Worm (Caenorhabditis elegans): ENCODE measurements around the gene jmjd-5.

DNA sequence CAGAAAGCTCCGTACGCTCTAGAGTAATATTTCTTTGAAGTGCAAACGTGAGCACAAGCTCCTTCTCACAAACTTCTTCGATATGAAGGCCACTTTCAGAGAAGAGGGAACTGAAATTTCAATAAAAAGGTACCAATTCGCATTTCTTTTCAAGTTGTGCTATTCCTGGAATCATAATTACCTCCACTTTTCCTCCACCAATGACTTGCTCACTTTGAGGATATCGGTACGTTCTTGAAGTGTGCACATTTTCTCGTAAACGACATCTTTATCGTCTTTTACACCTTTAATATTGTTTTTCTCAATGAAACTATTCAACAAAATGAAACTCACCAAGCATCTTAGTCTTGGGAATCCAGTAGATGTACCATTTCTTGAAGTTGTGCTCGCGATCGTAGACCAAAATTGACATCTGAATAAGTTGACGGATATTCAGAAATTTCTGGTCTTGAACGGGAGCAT, 8.0 kb upstream of the jmjd-5 start, which contains the start of gene scb-1:
- TF ChIP-seq lin-38 (GFP tag; IDR thresholded peaks at IDR 0.05): 0 out of 2 replicates have a peak, but pooled peaks have one; percentile 5
- TF ChIP-seq lsy-2 (tag; optimal IDR thresholded peaks at IDR 0.05): no peak
- no peak for TF ChIP-seq nhr-77 (tag; optimal IDR thresholded peaks at IDR 0.05)
- no peak for TF ChIP-seq ceh-82 (tag; optimal IDR thresholded peaks at IDR 0.05)
- TF ChIP-seq F44E2.7 (GFP tag; IDR thresholded peaks at IDR 0.05): no peak
- TF ChIP-seq ZK546.5 (tag; optimal IDR thresholded peaks at IDR 0.05): no peak
- TF ChIP-seq fkh-10 (GFP tag; optimal IDR thresholded peaks at IDR 0.05): no peak
- no peak for TF ChIP-seq nhr-25 (tag; optimal IDR thresholded peaks at IDR 0.05; ENCODE audit: borderline replicate concordance, insufficient read depth)
- TF ChIP-seq unc-39 (tag; optimal IDR thresholded peaks at IDR 0.05): no peak
- no peak for TF ChIP-seq daf-16 (GFP tag; optimal IDR thresholded peaks at IDR 0.05)
- TF ChIP-seq daf-16 (tag; optimal IDR thresholded peaks at IDR 0.05): no peak
- 0 out of 2 replicates have a peak, but pooled peaks have one; percentile 20 for TF ChIP-seq mdt-29 (GFP tag; IDR thresholded peaks at IDR 0.05)
- no peak for TF ChIP-seq hmg-1.1 (GFP tag; IDR thresholded peaks at IDR 0.05)
